Fruit fly (Drosophila melanogaster) whole organism, embryonic: ENCODE results near the gene Ms.

Source experiments
- Aef1 ChIP-seq: fragments of 200-800 bp; sonication (Bioruptor generic); IDR thresholded peaks from 3 replicates; pipeline ENCODE4 v1.3.6; 2022; ENCODE audit warnings: missing biosample characterization, missing genetic modification characterization
- Bgb ChIP-seq: fragments of 200-800 bp; sonication (Bioruptor generic); IDR thresholded peaks from 2 replicates; pipeline ENCODE4 v1.3.6; 2022; ENCODE audit warnings: missing biosample characterization, missing genetic modification characterization; ENCODE audit not compliant: partially characterized antibody
- CG10366 ChIP-seq: fragments of 200-800 bp; sonication (Bioruptor generic); IDR thresholded peaks from 2 replicates; pipeline ENCODE4 v1.3.6; 2022; ENCODE audit warnings: missing biosample characterization, missing genetic modification characterization
- CG10959 ChIP-seq: fragments of 200-800 bp; sonication (Bioruptor generic); IDR thresholded peaks from 2 replicates; pipeline ENCODE4 v1.3.6; 2022; ENCODE audit warnings: missing biosample characterization, missing genetic modification characterization
- CG11723 ChIP-seq: fragments of 200-800 bp; sonication (Bioruptor generic); optimal IDR thresholded peaks from 2 replicates; lab custom pipeline; 2017; ENCODE audit warnings: missing biosample characterization, mild to moderate bottlenecking, missing genetic modification characterization
- CG12219 ChIP-seq: fragments of 200-800 bp; sonication (Bioruptor generic); optimal IDR thresholded peaks from 3 replicates; lab custom pipeline; 2018; ENCODE audit warnings: missing biosample characterization, mild to moderate bottlenecking, missing genetic modification characterization
- CG12769 ChIP-seq: fragments of 200-800 bp; sonication (Bioruptor generic); optimal IDR thresholded peaks from 2 replicates; lab custom pipeline; 2019; ENCODE audit warnings: missing biosample characterization, mild to moderate bottlenecking, missing genetic modification characterization, moderate library complexity
- CG13123 ChIP-seq: fragments of 200-800 bp; sonication (Bioruptor generic); optimal IDR thresholded peaks from 2 replicates; lab custom pipeline; 2016; ENCODE audit warnings: missing biosample characterization, missing genetic modification characterization
- CG14667 ChIP-seq: fragments of 200-800 bp; sonication (Bioruptor generic); IDR thresholded peaks from 2 replicates; pipeline ENCODE4 v1.3.6; 2022; ENCODE audit warnings: missing biosample characterization, missing genetic modification characterization
- CG17328 ChIP-seq: fragments of 200-800 bp; sonication (Bioruptor generic); IDR thresholded peaks from 2 replicates; pipeline ENCODE4 v1.3.6; 2022; ENCODE audit warnings: missing biosample characterization, missing genetic modification characterization
- CG18619 ChIP-seq: fragments of 200-800 bp; sonication (Bioruptor generic); optimal IDR thresholded peaks from 3 replicates; lab custom pipeline; 2017; ENCODE audit warnings: missing biosample characterization, mild to moderate bottlenecking, missing genetic modification characterization
- CG2875 ChIP-seq: fragments of 200-800 bp; sonication (Bioruptor generic); optimal IDR thresholded peaks from 2 replicates; lab custom pipeline; 2017; ENCODE audit warnings: missing biosample characterization, mild to moderate bottlenecking, missing genetic modification characterization, missing genetic modification reagents
- CG2889 ChIP-seq: fragments of 200-800 bp; sonication (Bioruptor generic); IDR thresholded peaks from 3 replicates; pipeline ENCODE4 v1.3.6; 2022; ENCODE audit warnings: missing biosample characterization, missing genetic modification characterization
- CG30403 ChIP-seq: fragments of 200-800 bp; sonication (Bioruptor generic); optimal IDR thresholded peaks from 3 replicates; lab custom pipeline; 2016; ENCODE audit warnings: missing biosample characterization, missing genetic modification characterization
- CG3065 ChIP-seq: fragments of 200-800 bp; sonication (Bioruptor generic); optimal IDR thresholded peaks from 2 replicates; lab custom pipeline; 2016; ENCODE audit warnings: missing biosample characterization, missing genetic modification characterization
- CG33213 ChIP-seq: fragments of 200-800 bp; sonication (Bioruptor generic); optimal IDR thresholded peaks from 3 replicates; lab custom pipeline; 2016; ENCODE audit warnings: missing biosample characterization, missing genetic modification characterization
- CG4707 ChIP-seq: fragments of 200-800 bp; sonication (Bioruptor generic); optimal IDR thresholded peaks from 2 replicates; lab custom pipeline; 2018; ENCODE audit warnings: missing biosample characterization, mild to moderate bottlenecking, missing genetic modification characterization, moderate library complexity
- CG7271 ChIP-seq: fragments of 200-800 bp; sonication (Bioruptor generic); optimal IDR thresholded peaks from 2 replicates; lab custom pipeline; 2018; ENCODE audit warnings: missing biosample characterization, mild to moderate bottlenecking, missing genetic modification characterization, moderate library complexity
- CG8290 ChIP-seq, 3 experiments: fragments of 200-800 bp; sonication (Bioruptor generic); optimal IDR thresholded peaks; 2 replicates each; lab custom pipeline; 2016 to 2019; ENCODE audit warnings: missing biosample characterization in 3 of 3, missing genetic modification characterization in 3 of 3, mild to moderate bottlenecking in 2 of 3, moderate library complexity in 1 of 3
- CG9215 ChIP-seq: fragments of 200-800 bp; sonication (Bioruptor generic); IDR thresholded peaks from 2 replicates; pipeline ENCODE4 v1.3.6; 2022; ENCODE audit warnings: missing biosample characterization, missing genetic modification characterization
- CG9797 ChIP-seq: fragments of 200-800 bp; sonication (Bioruptor generic); optimal IDR thresholded peaks from 3 replicates; lab custom pipeline; 2018; ENCODE audit warnings: missing biosample characterization, mild to moderate bottlenecking, missing genetic modification characterization
- CkIIα-i1 ChIP-seq: fragments of 200-800 bp; sonication (Bioruptor generic); IDR thresholded peaks from 2 replicates; pipeline ENCODE4 v1.3.6; 2022; ENCODE audit warnings: missing biosample characterization, missing genetic modification characterization
- HLHmδ ChIP-seq: fragments of 200-800 bp; sonication (Bioruptor generic); optimal IDR thresholded peaks from 2 replicates; lab custom pipeline; 2018; ENCODE audit warnings: missing biosample characterization, mild to moderate bottlenecking, missing genetic modification characterization, moderate library complexity
- Hmr ChIP-seq: fragments of 200-800 bp; sonication (Bioruptor generic); optimal IDR thresholded peaks from 3 replicates; lab custom pipeline; 2017; ENCODE audit warnings: mild to moderate bottlenecking, missing biosample characterization, missing genetic modification reagents, missing genetic modification characterization
- Hr3 ChIP-seq: fragments of 200-800 bp; sonication (Bioruptor generic); optimal IDR thresholded peaks from 3 replicates; lab custom pipeline; 2016; ENCODE audit warnings: missing biosample characterization, missing genetic modification characterization
- Lhr ChIP-seq: fragments of 200-800 bp; sonication (Bioruptor generic); optimal IDR thresholded peaks from 3 replicates; lab custom pipeline; 2017; ENCODE audit warnings: mild to moderate bottlenecking, missing biosample characterization, missing genetic modification reagents, missing genetic modification characterization
- Mes4 ChIP-seq: fragments of 200-800 bp; sonication (Bioruptor generic); optimal IDR thresholded peaks from 2 replicates; lab custom pipeline; 2016; ENCODE audit warnings: missing biosample characterization, missing genetic modification characterization
- Sox102F ChIP-seq: fragments of 200-800 bp; sonication (Bioruptor generic); optimal IDR thresholded peaks from 2 replicates; lab custom pipeline; 2018; ENCODE audit warnings: missing biosample characterization, mild to moderate bottlenecking, missing genetic modification characterization, moderate library complexity
- Stat92E ChIP-seq, 3 experiments: fragments of >200 bp in 2 of 3; fragments of 200-800 bp in 1 of 3; sonication (Bioruptor generic) in 1 of 3; optimal IDR thresholded peaks; 2 replicates each; lab custom pipeline; 2017 to 2019; ENCODE audit warnings: missing biosample characterization in 3 of 3, missing genetic modification characterization in 3 of 3, mild to moderate bottlenecking in 1 of 3, moderate library complexity in 1 of 3
- Xbp1 ChIP-seq: fragments of 200-800 bp; sonication (Bioruptor generic); optimal IDR thresholded peaks from 3 replicates; lab custom pipeline; 2016; ENCODE audit warnings: missing biosample characterization, mild to moderate bottlenecking, missing genetic modification characterization
- abd-A ChIP-seq: fragments of 200-800 bp; sonication (Bioruptor generic); optimal IDR thresholded peaks from 3 replicates; lab custom pipeline; 2019; ENCODE audit warnings: missing biosample characterization, mild to moderate bottlenecking, missing genetic modification characterization, moderate library complexity
- aop ChIP-seq: fragments of 200-800 bp; sonication (Bioruptor generic); IDR thresholded peaks from 2 replicates; pipeline ENCODE4 v1.3.6; 2022; ENCODE audit warnings: missing biosample characterization, missing genetic modification characterization
- bowl ChIP-seq: fragments of 200-800 bp; sonication (Bioruptor generic); IDR thresholded peaks from 2 replicates; pipeline ENCODE4 v1.3.6; 2022; ENCODE audit warnings: missing biosample characterization, missing genetic modification characterization
- chif ChIP-seq, 2 experiments: fragments of 200-800 bp; sonication (Bioruptor generic); optimal IDR thresholded peaks; 3 replicates each; lab custom pipeline; 2016; ENCODE audit warnings: missing biosample characterization in 2 of 2, missing genetic modification characterization in 2 of 2
- chinmo ChIP-seq: fragments of 200-800 bp; sonication (Bioruptor generic); IDR thresholded peaks from 4 replicates; pipeline ENCODE4 v1.3.6; 2022; ENCODE audit warnings: missing biosample characterization, missing genetic modification characterization; ENCODE audit not compliant: partially characterized antibody
- crc ChIP-seq: fragments of 200-800 bp; sonication (Bioruptor generic); optimal IDR thresholded peaks from 2 replicates; lab custom pipeline; 2016; ENCODE audit warnings: missing biosample characterization, missing genetic modification characterization
- crp ChIP-seq, 2 experiments: fragments of 200-800 bp; sonication (Bioruptor generic); optimal IDR thresholded peaks; 2 replicates in 1 of 2; 3 replicates in 1 of 2; lab custom pipeline; 2017; ENCODE audit warnings: missing biosample characterization in 2 of 2, missing genetic modification characterization in 2 of 2, mild to moderate bottlenecking in 1 of 2, moderate library complexity in 1 of 2
- en ChIP-seq: fragments of 200-800 bp; sonication (Bioruptor generic); optimal IDR thresholded peaks from 2 replicates; lab custom pipeline; 2016; ENCODE audit warnings: missing biosample characterization, missing genetic modification characterization
- eyg ChIP-seq: fragments of 200-800 bp; sonication (Bioruptor generic); optimal IDR thresholded peaks from 3 replicates; lab custom pipeline; 2016; ENCODE audit warnings: missing biosample characterization, missing genetic modification characterization
- fru ChIP-seq: fragments of >200 bp; optimal IDR thresholded peaks from 2 replicates; lab custom pipeline; 2017
- hkb ChIP-seq, 2 experiments: fragments of 200-800 bp in 1 of 2; fragments of >200 bp in 1 of 2; sonication (Bioruptor generic) in 1 of 2; IDR thresholded peaks in 1 of 2; optimal IDR thresholded peaks in 1 of 2; 2 replicates each; pipeline versions ENCODE4 v1.3.6 to Lab custom; 2017 to 2022; ENCODE audit warnings: missing biosample characterization in 1 of 2, missing genetic modification characterization in 1 of 2
- jumu ChIP-seq: fragments of 200-800 bp; sonication (Bioruptor generic); optimal IDR thresholded peaks from 3 replicates; lab custom pipeline; 2016; ENCODE audit warnings: missing biosample characterization, missing genetic modification characterization
- prd ChIP-seq, 3 experiments: fragments of >200 bp in 2 of 3; fragments of 200-800 bp in 1 of 3; sonication (Bioruptor generic) in 1 of 3; optimal IDR thresholded peaks in 2 of 3; IDR thresholded peaks in 1 of 3; 2 replicates in 2 of 3; 3 replicates in 1 of 3; pipeline versions ENCODE4 v1.3.6 to Lab custom; 2017 to 2022; ENCODE audit warnings: missing biosample characterization in 1 of 3, missing genetic modification characterization in 1 of 3
- sens ChIP-seq: fragments of 200-800 bp; sonication (Bioruptor generic); peaks from one replicate; lab custom pipeline; 2016; ENCODE audit warnings: missing biosample characterization, missing genetic modification characterization
- slbo ChIP-seq: fragments of 200-800 bp; sonication (Bioruptor generic); IDR thresholded peaks from 2 replicates; pipeline ENCODE4 v1.3.6; 2022; ENCODE audit warnings: missing biosample characterization, missing genetic modification characterization
- vfl ChIP-seq: fragments of 200-800 bp; sonication (Bioruptor generic); optimal IDR thresholded peaks from 2 replicates; lab custom pipeline; 2016; ENCODE audit warnings: missing biosample characterization, missing genetic modification characterization
- zf30C ChIP-seq: fragments of 200-800 bp; sonication (Bioruptor generic); optimal IDR thresholded peaks from 3 replicates; lab custom pipeline; 2018; ENCODE audit warnings: missing biosample characterization, mild to moderate bottlenecking, missing genetic modification characterization

Ms gene

dm6 chr3R:24318217-24319082 is 22.9 kb upstream of the Ms start, which contains the start of the genes Nab2 and BRWD3 (continued):
- no peak for TF ChIP-seq HLHmδ (GFP tag; lab: Kevin White, UChicago)
- peak in 1 of 2 experiments; percentile 6 for TF ChIP-seq chif (GFP tag; optimal IDR thresholded peaks at IDR 0.05; lab: Kevin White, UChicago)
- TF ChIP-seq CG3065 (GFP tag; lab: Kevin White, UChicago), result no peak
- TF ChIP-seq Aef1 (GFP tag; lab: Robert Waterston, UW), result peak; percentile 24; the same call in 1 of the 3 replicates
- TF ChIP-seq Bgb (GFP tag; lab: Robert Waterston, UW), result peak; percentile 81
- TF ChIP-seq CG12219 (GFP tag; lab: Kevin White, UChicago), result no peak
- no peak for TF ChIP-seq prd (optimal IDR thresholded peaks at IDR 0.05; lab: Kevin White, UChicago)
- TF ChIP-seq prd (GFP tag; IDR thresholded peaks at IDR 0.05; lab: Robert Waterston, UW), result peak; percentile 56
- no peak for TF ChIP-seq CG10366 (GFP tag; lab: Robert Waterston, UW)
- TF ChIP-seq Xbp1 (GFP tag; lab: Kevin White, UChicago), result peak; percentile 58
- TF ChIP-seq sens (GFP tag; lab: Kevin White, UChicago), result peak; percentile 84
- TF ChIP-seq jumu (GFP tag; lab: Kevin White, UChicago), result no peak
- no peak for TF ChIP-seq abd-A (tag; lab: Kevin White, UChicago)
- TF ChIP-seq CG8290 (GFP tag; optimal IDR thresholded peaks at IDR 0.05; lab: Kevin White, UChicago), result no peak
- TF ChIP-seq CG8290 (tag; optimal IDR thresholded peaks at IDR 0.05; lab: Kevin White, UChicago), result no peak
- no peak for TF ChIP-seq Lhr (GFP tag; lab: Kevin White, UChicago)
- TF ChIP-seq vfl (GFP tag; lab: Kevin White, UChicago), result no peak
- TF ChIP-seq Mes4 (GFP tag; lab: Kevin White, UChicago), result no peak
- TF ChIP-seq CG10959 (GFP tag; lab: Robert Waterston, UW), result no peak
- no peak for TF ChIP-seq en (GFP tag; lab: Kevin White, UChicago)
- no peak for TF ChIP-seq aop (GFP tag; lab: Robert Waterston, UW)
- TF ChIP-seq Sox102F (GFP tag; lab: Kevin White, UChicago), result no peak
- TF ChIP-seq CG11723 (GFP tag; lab: Kevin White, UChicago), result no peak
- no peak for TF ChIP-seq CG2889 (GFP tag; lab: Robert Waterston, UW)
- TF ChIP-seq fru (lab: Kevin White, UChicago), result no peak
- TF ChIP-seq CG12769 (tag; lab: Kevin White, UChicago), result no peak
- peak; percentile 73 for TF ChIP-seq CG30403 (GFP tag; lab: Kevin White, UChicago)
- TF ChIP-seq CG7271 (tag; lab: Kevin White, UChicago), result no peak
- TF ChIP-seq hkb (optimal IDR thresholded peaks at IDR 0.05; lab: Kevin White, UChicago), result no peak
- 0 out of 2 replicates have a peak, but pooled peaks have one; percentile 37 for TF ChIP-seq hkb (GFP tag; IDR thresholded peaks at IDR 0.05; lab: Robert Waterston, UW)
- no peak for TF ChIP-seq zf30C
- TF ChIP-seq Stat92E (GFP tag; optimal IDR thresholded peaks at IDR 0.05; lab: Kevin White, UChicago), result no peak
- no peak for TF ChIP-seq bowl (GFP tag; lab: Robert Waterston, UW)
- no peak for TF ChIP-seq CG14667 (GFP tag; lab: Robert Waterston, UW)
- TF ChIP-seq eyg (GFP tag; lab: Kevin White, UChicago), result no peak
- TF ChIP-seq CG17328 (GFP tag; lab: Robert Waterston, UW), result peak; percentile 49; the same call in 1 of the 2 replicates
- no peak for TF ChIP-seq Hmr (GFP tag; lab: Kevin White, UChicago)
- peak; percentile 43 for TF ChIP-seq Hr3
- TF ChIP-seq CkIIα-i1 (GFP tag; lab: Robert Waterston, UW), result no peak
- TF ChIP-seq chinmo (GFP tag; lab: Robert Waterston, UW), result peak; percentile 45; the same call in 1 of the 4 replicates
- TF ChIP-seq CG2875 (GFP tag; lab: Kevin White, UChicago), result no peak
- TF ChIP-seq CG4707 (GFP tag; lab: Kevin White, UChicago), result no peak
- TF ChIP-seq crp (GFP tag; optimal IDR thresholded peaks at IDR 0.05; lab: Kevin White, UChicago), result peak in 1 of 2 experiments; percentile 24
- no peak for TF ChIP-seq crc (GFP tag; lab: Kevin White, UChicago)
- peak; percentile 45 for TF ChIP-seq CG18619
- TF ChIP-seq CG9797 (GFP tag; lab: Kevin White, UChicago), result peak; percentile 4
- TF ChIP-seq slbo (GFP tag; lab: Robert Waterston, UW), result peak; percentile 75
- no peak; the same call in 1 of the 2 replicates for TF ChIP-seq CG9215 (GFP tag; lab: Robert Waterston, UW)
- TF ChIP-seq CG13123 (GFP tag; lab: Kevin White, UChicago), result no peak
- TF ChIP-seq CG33213 (GFP tag; lab: Kevin White, UChicago), result no peak
